Worm (Caenorhabditis elegans) whole organism, L1 larva: ENCODE results near the gene F20D6.15.

Source experiments
- C04F5.9 ChIP-seq: sonication (generic microtip); optimal IDR thresholded peaks from 2 replicates; lab custom pipeline; 2016; ENCODE audit warnings: missing genetic modification characterization, missing compliant biosample characterization
- C16A3.4 ChIP-seq: fragments of 150-350 bp; optimal IDR thresholded peaks from 2 replicates; lab custom pipeline; 2014; ENCODE audit warnings: missing biosample characterization, missing genetic modification characterization
- C34B4.2 ChIP-seq: sonication (generic microtip); optimal IDR thresholded peaks from 2 replicates; lab custom pipeline; 2017; ENCODE audit warnings: mild to moderate bottlenecking, missing genetic modification characterization, missing compliant biosample characterization
- F16B12.6 ChIP-seq: fragments of 150-350 bp; optimal IDR thresholded peaks from 2 replicates; lab custom pipeline; 2014; ENCODE audit warnings: missing biosample characterization, missing genetic modification characterization
- Y116A8C.19 ChIP-seq: sonication (generic microtip); optimal IDR thresholded peaks from 2 replicates; lab custom pipeline; 2016; ENCODE audit warnings: missing compliant biosample characterization, missing genetic modification characterization, borderline replicate concordance
- aha-1 ChIP-seq: fragments of 150-350 bp; optimal IDR thresholded peaks from 2 replicates; lab custom pipeline; 2014; ENCODE audit warnings: missing biosample characterization, missing genetic modification characterization
- aly-2 ChIP-seq: fragments of 150-350 bp; optimal IDR thresholded peaks from 2 replicates; lab custom pipeline; 2014; ENCODE audit warnings: missing biosample characterization, missing genetic modification characterization
- ama-1 ChIP-seq: fragments of 150-350 bp; optimal IDR thresholded peaks from 2 replicates; lab custom pipeline; 2014
- blmp-1 ChIP-seq: fragments of 150-350 bp; optimal IDR thresholded peaks from 2 replicates; lab custom pipeline; 2014; ENCODE audit warnings: missing biosample characterization, missing genetic modification characterization
- ceh-63 ChIP-seq: fragments of 200-800 bp; sonication (Bioruptor generic); optimal IDR thresholded peaks from 2 replicates; lab custom pipeline; 2018; ENCODE audit warnings: mild to moderate bottlenecking, missing genetic modification characterization, missing compliant biosample characterization
- ceh-8 ChIP-seq: fragments of 200-800 bp; sonication (Bioruptor generic); optimal IDR thresholded peaks from 2 replicates; lab custom pipeline; 2018; ENCODE audit warnings: mild to moderate bottlenecking, missing genetic modification characterization, moderate library complexity, missing compliant biosample characterization
- ceh-88 ChIP-seq: fragments of 200-800 bp; sonication (Bioruptor generic); IDR thresholded peaks from 2 replicates; pipeline ENCODE4 v1.3.6; 2022; ENCODE audit warnings: missing genetic modification characterization, missing compliant biosample characterization
- ces-1 ChIP-seq: fragments of 150-350 bp; optimal IDR thresholded peaks from 2 replicates; lab custom pipeline; 2014; ENCODE audit warnings: missing biosample characterization, missing genetic modification reagents, missing genetic modification characterization
- dsc-1 ChIP-seq: sonication (generic microtip); optimal IDR thresholded peaks from 2 replicates; lab custom pipeline; 2016; ENCODE audit warnings: mild to moderate bottlenecking, missing genetic modification characterization, missing compliant biosample characterization
- efl-1 ChIP-seq, 4 experiments: fragments of 150-350 bp; optimal IDR thresholded peaks in 3 of 4; peaks in 1 of 4; 1 replicate in 1 of 4; 2 replicates in 3 of 4; lab custom pipeline; 2014; ENCODE audit warnings: missing biosample characterization in 2 of 4, missing genetic modification characterization in 2 of 4, missing genetic modification reagents in 2 of 4
- egl-13 ChIP-seq: sonication (generic microtip); optimal IDR thresholded peaks from 2 replicates; lab custom pipeline; 2016; ENCODE audit warnings: missing genotype, missing genetic modification reagents, missing genetic modification characterization, missing compliant biosample characterization
- elt-2 ChIP-seq: sonication (generic microtip); optimal IDR thresholded peaks from 2 replicates; lab custom pipeline; 2016; ENCODE audit warnings: missing genetic modification characterization, mild to moderate bottlenecking, inconsistent platforms, missing compliant biosample characterization, missing genetic modification reagents
- elt-3 ChIP-seq, 6 experiments: fragments of 150-350 bp in 1 of 6; sonication (generic microtip); optimal IDR thresholded peaks; 2 replicates each; lab custom pipeline; 2017 to 2018; ENCODE audit warnings: missing biosample characterization in 6 of 6, missing genetic modification characterization in 6 of 6, inconsistent platforms in 1 of 6
- fkh-4 ChIP-seq: sonication (generic microtip); optimal IDR thresholded peaks from 2 replicates; lab custom pipeline; 2016; ENCODE audit warnings: missing compliant biosample characterization, missing genetic modification characterization, borderline replicate concordance
- fkh-8 ChIP-seq: sonication (generic microtip); optimal IDR thresholded peaks from 2 replicates; lab custom pipeline; 2016; ENCODE audit warnings: mild to moderate bottlenecking, missing genetic modification characterization, missing compliant biosample characterization
- fos-1 ChIP-seq: fragments of 150-350 bp; optimal IDR thresholded peaks from 2 replicates; lab custom pipeline; 2014; ENCODE audit warnings: missing biosample characterization, missing genetic modification characterization
- grh-1 ChIP-seq: fragments of 200-800 bp; sonication (Bioruptor generic); IDR thresholded peaks from 2 replicates; pipeline ENCODE4 v1.3.6; 2022; ENCODE audit warnings: missing genetic modification reagents, missing genetic modification characterization, missing compliant biosample characterization
- hlh-17 ChIP-seq: fragments of 200-800 bp; sonication (Bioruptor generic); optimal IDR thresholded peaks from 2 replicates; lab custom pipeline; 2018; ENCODE audit warnings: missing genetic modification characterization, mild to moderate bottlenecking, missing compliant biosample characterization, moderate library complexity, borderline replicate concordance
- hlh-4 ChIP-seq: sonication (generic microtip); optimal IDR thresholded peaks from 2 replicates; lab custom pipeline; 2016; ENCODE audit warnings: mild to moderate bottlenecking, missing genetic modification characterization, missing compliant biosample characterization
- jun-1 ChIP-seq: fragments of 150-350 bp; optimal IDR thresholded peaks from 2 replicates; lab custom pipeline; 2014; ENCODE audit warnings: missing biosample characterization, missing genetic modification reagents, missing genetic modification characterization
- lin-14 ChIP-seq: fragments of 200-800 bp; sonication (Bioruptor generic); optimal IDR thresholded peaks from 2 replicates; lab custom pipeline; 2018; ENCODE audit warnings: mild to moderate bottlenecking, missing genetic modification characterization, moderate library complexity, missing compliant biosample characterization
- lin-35 ChIP-seq, 2 experiments: fragments of 150-350 bp; optimal IDR thresholded peaks; 2 replicates each; lab custom pipeline; 2014; ENCODE audit warnings: missing biosample characterization in 2 of 2, missing genetic modification characterization in 2 of 2, missing genetic modification reagents in 2 of 2
- lir-3 ChIP-seq: sonication (generic microtip); optimal IDR thresholded peaks from 2 replicates; lab custom pipeline; 2016; ENCODE audit warnings: mild to moderate bottlenecking, missing genetic modification characterization, moderate library complexity, missing compliant biosample characterization; ENCODE audit not compliant: poor library complexity
- nhr-11 ChIP-seq: fragments of 150-350 bp; optimal IDR thresholded peaks from 2 replicates; lab custom pipeline; 2014; ENCODE audit warnings: missing biosample characterization, missing genetic modification characterization
- nhr-12 ChIP-seq: sonication (generic microtip); optimal IDR thresholded peaks from 2 replicates; lab custom pipeline; 2017; ENCODE audit warnings: missing biosample characterization, missing genetic modification characterization
- nhr-19 ChIP-seq: fragments of 200-800 bp; sonication (Bioruptor generic); conservative IDR thresholded peaks from 2 replicates; pipeline ENCODE4 v1.3.6; 2022; ENCODE audit warnings: missing genetic modification characterization, missing compliant biosample characterization
- nhr-237 ChIP-seq: fragments of 150-350 bp; optimal IDR thresholded peaks from 2 replicates; lab custom pipeline; 2014; ENCODE audit warnings: missing biosample characterization, missing genetic modification characterization
- nhr-28 ChIP-seq: fragments of 150-350 bp; optimal IDR thresholded peaks from 2 replicates; lab custom pipeline; 2014; ENCODE audit warnings: missing biosample characterization, missing genetic modification characterization
- nhr-47 ChIP-seq: sonication (generic microtip); optimal IDR thresholded peaks from 2 replicates; lab custom pipeline; 2016; ENCODE audit warnings: mild to moderate bottlenecking, missing genetic modification characterization, moderate library complexity, missing compliant biosample characterization
- nhr-71 ChIP-seq: sonication (generic microtip); optimal IDR thresholded peaks from 2 replicates; lab custom pipeline; 2016; ENCODE audit warnings: mild to moderate bottlenecking, missing genetic modification characterization, moderate library complexity, missing compliant biosample characterization
- nhr-77 ChIP-seq: fragments of 150-350 bp; optimal IDR thresholded peaks from 2 replicates; lab custom pipeline; 2014; ENCODE audit warnings: missing biosample characterization, missing genetic modification characterization
- nhr-90 ChIP-seq: sonication (generic microtip); optimal IDR thresholded peaks from 2 replicates; lab custom pipeline; 2016; ENCODE audit warnings: mild to moderate bottlenecking, missing genetic modification characterization, missing compliant biosample characterization; ENCODE audit not compliant: poor library complexity
- snpc-4 ChIP-seq: fragments of 150-350 bp; optimal IDR thresholded peaks from 2 replicates; lab custom pipeline; 2014; ENCODE audit warnings: missing biosample characterization, missing genetic modification characterization
- sox-4 ChIP-seq: sonication (generic microtip); optimal IDR thresholded peaks from 2 replicates; lab custom pipeline; 2016; ENCODE audit warnings: missing genetic modification characterization, missing compliant biosample characterization
- unc-30 ChIP-seq: sonication (generic microtip); optimal IDR thresholded peaks from 2 replicates; lab custom pipeline; 2017; ENCODE audit warnings: missing biosample characterization, missing genetic modification characterization
- unc-62 ChIP-seq: fragments of 150-350 bp; optimal IDR thresholded peaks from 2 replicates; lab custom pipeline; 2014; ENCODE audit warnings: missing biosample characterization, missing genetic modification reagents, missing genetic modification characterization
- zag-1 ChIP-seq: fragments of 150-350 bp; optimal IDR thresholded peaks from 2 replicates; lab custom pipeline; 2014; ENCODE audit warnings: missing biosample characterization, missing genetic modification characterization

The F20D6.15 gene

ce11 chrV:8177349-8177748, 10.9 kb downstream of the F20D6.15 start, which contains the start of gene F20D6.9:
TSS of gene F20D6.9 (minus strand) at chrV:8177449.
- no peak for TF ChIP-seq nhr-237 (tag; lab: Kevin White, UChicago)
- TF ChIP-seq grh-1 (GFP tag; lab: Robert Waterston, UW): no peak

ce11 chrV:8171688-8172087, 16.6 kb downstream of the F20D6.15 start:
- TF ChIP-seq dsc-1 (tag; lab: Kevin White, UChicago) (peak; percentile 91), nhr-71 (tag; lab: Kevin White, UChicago) (no peak), nhr-12 (tag; lab: Kevin White, UChicago) (no peak), jun-1 (tag; lab: Kevin White, UChicago) (no peak), fos-1 (no peak), nhr-47 (no peak), fkh-4 (tag; lab: Kevin White, UChicago) (peak; percentile 69)

- TF ChIP-seq Y116A8C.19 (tag; lab: Kevin White, UChicago) (no peak), ces-1 (no peak), blmp-1 (tag; lab: Kevin White, UChicago) (no peak), lir-3 (tag; lab: Kevin White, UChicago) (no peak), lin-35 (GFP tag; optimal IDR thresholded peaks at IDR 0.05; lab: Kevin White, UChicago) (no peak), ceh-88 (GFP tag; lab: Robert Waterston, UW) (no peak), snpc-4 (tag; lab: Kevin White, UChicago) (no peak), C16A3.4 (tag; lab: Kevin White, UChicago) (no peak), ama-1 (lab: Kevin White, UChicago) (no peak), elt-2 (no peak), aha-1 (tag; lab: Kevin White, UChicago) (no peak), F16B12.6 (tag; lab: Kevin White, UChicago) (no peak), zag-1 (no peak), nhr-28 (no peak), hlh-4 (tag; lab: Kevin White, UChicago) (peak; percentile 77), C34B4.2 (no peak), sox-4 (tag; lab: Kevin White, UChicago) (no peak), unc-62 (GFP tag; lab: Kevin White, UChicago) (no peak), nhr-71 (tag; lab: Kevin White, UChicago) (peak; percentile 41), C04F5.9 (no peak), aly-2 (tag; lab: Kevin White, UChicago) (no peak), ceh-63 (GFP tag; lab: Kevin White, UChicago) (no peak), hlh-17 (GFP tag; lab: Kevin White, UChicago) (no peak), dsc-1 (tag; lab: Kevin White, UChicago) (peak; percentile 49), nhr-47 (peak; percentile 53), egl-13 (tag; lab: Kevin White, UChicago) (no peak), nhr-11 (tag; lab: Kevin White, UChicago) (no peak), fkh-8 (peak; percentile 52), elt-3 (tag; optimal IDR thresholded peaks at IDR 0.05; lab: Kevin White, UChicago) (no peak), unc-30 (tag; lab: Kevin White, UChicago) (no peak), ceh-8 (GFP tag; lab: Kevin White, UChicago) (peak; percentile 74), nhr-77 (tag; lab: Kevin White, UChicago) (no peak), nhr-19 (no peak), lin-14 (GFP tag; lab: Kevin White, UChicago) (no peak), efl-1 (optimal IDR thresholded peaks at IDR 0.05; lab: Kevin White, UChicago) (no peak), efl-1 (GFP tag; optimal IDR thresholded peaks at IDR 0.05 in 1 of 2; lab: Kevin White, UChicago) (no peak), nhr-90 (tag; lab: Kevin White, UChicago) (no peak)
Measured at ce11 chrV:8170300-8170699, 18.0 kb downstream of the F20D6.15 start.
